Fruit fly (Drosophila melanogaster) Kc167 (cell line): ENCODE measurements around the gene Nmdar1.

Source experiments
- Myc ChIP-seq: fragments of >200 bp; optimal IDR thresholded peaks from 2 replicates; lab custom pipeline; 2017; ENCODE audit warnings: missing external identifiers
- Sin3A ChIP-seq: fragments of >200 bp; optimal IDR thresholded peaks from 2 replicates; lab custom pipeline; 2018; ENCODE audit warnings: missing external identifiers
- h ChIP-seq: fragments of >200 bp; optimal IDR thresholded peaks from 3 replicates; lab custom pipeline; 2018; ENCODE audit warnings: missing external identifiers
- insv ChIP-seq: fragments of >200 bp; optimal IDR thresholded peaks from 3 replicates; lab custom pipeline; 2018; ENCODE audit warnings: missing external identifiers
- psq ChIP-seq: fragments of >200 bp; optimal IDR thresholded peaks from 2 replicates; lab custom pipeline; 2017; ENCODE audit warnings: missing external identifiers
- ttk ChIP-seq: sonication (Bioruptor generic); optimal IDR thresholded peaks from 2 replicates; lab custom pipeline; 2017; ENCODE audit warnings: missing external identifiers

- TF ChIP-seq insv (lab: Kevin White, UChicago) = no peak
- TF ChIP-seq h (lab: Kevin White, UChicago) = no peak
- no peak for TF ChIP-seq ttk (lab: Kevin White, UChicago)
- TF ChIP-seq Sin3A (lab: Kevin White, UChicago) = no peak
- TF ChIP-seq Myc (lab: Kevin White, UChicago) = no peak
- TF ChIP-seq psq (lab: Kevin White, UChicago) = no peak
Measured at dm6 chr3R:5502646-5503045, 20.5 kb downstream of the Nmdar1 start, which contains the start of gene NKCC.
